Worm (Caenorhabditis elegans): ENCODE measurements around the gene idpa-3.
A peak's percentile ranks its signal among the peaks of the same experiment; 100 is the strongest.

The idpa-3 gene

ce11 chrX:10377663-10378062, 41.4 kb downstream of the idpa-3 start (continued):
- TF ChIP-seq snu-23 (GFP tag; optimal IDR thresholded peaks at IDR 0.05), result peak; percentile 96
- peak; percentile 94 for TF ChIP-seq rnt-1 (tag; optimal IDR thresholded peaks at IDR 0.05)
- no peak for TF ChIP-seq Y116A8C.19 (tag; optimal IDR thresholded peaks at IDR 0.05; ENCODE audit: borderline replicate concordance)
- TF ChIP-seq lin-39 (tag; optimal IDR thresholded peaks at IDR 0.05), result peak; percentile 77
- peak in 3 of 6 experiments; percentile 24 to 76 (median 72) for TF ChIP-seq elt-3 (tag; optimal IDR thresholded peaks at IDR 0.05)
- peak; percentile 66 to 76 (median 74) for TF ChIP-seq dpl-1 (GFP tag; optimal IDR thresholded peaks at IDR 0.05)
- TF ChIP-seq nhr-84 (tag; optimal IDR thresholded peaks at IDR 0.05), result no peak
- peak; percentile 64 for TF ChIP-seq mab-9 (GFP tag; IDR thresholded peaks at IDR 0.05)
- TF ChIP-seq mdl-1 (tag; optimal IDR thresholded peaks at IDR 0.05), result peak; percentile 59 to 97
- no peak for TF ChIP-seq ceh-90 (tag; optimal IDR thresholded peaks at IDR 0.05)
- TF ChIP-seq ztf-11 (tag; optimal IDR thresholded peaks at IDR 0.05), result peak in 1 of 2 experiments; percentile 80

ce11 chrX:10379678-10380077, 43.4 kb downstream of the idpa-3 start, which contains the start of gene rme-4:
TSS of gene rme-4 (minus strand) at chrX:10379845.
- TF ChIP-seq nhr-77 (tag; optimal IDR thresholded peaks at IDR 0.05) (no peak), fkh-8 (tag; optimal IDR thresholded peaks at IDR 0.05) (no peak), mef-2 (tag; optimal IDR thresholded peaks at IDR 0.05) (no peak), pag-3 (tag; optimal IDR thresholded peaks at IDR 0.05; ENCODE audit: borderline replicate concordance, insufficient read depth) (no peak), nhr-19 (GFP tag; conservative IDR thresholded peaks at IDR 0.05) (no peak), efl-3 (GFP tag; optimal IDR thresholded peaks at IDR 0.05) (no peak), aly-2 (tag; optimal IDR thresholded peaks at IDR 0.05) (no peak)

- TF ChIP-seq nhr-85 (tag) (peak; percentile 10), nhr-71 (tag; optimal IDR thresholded peaks at IDR 0.05) (peak; percentile 46), lin-14 (GFP tag; optimal IDR thresholded peaks at IDR 0.05) (peak; percentile 24), snu-23 (GFP tag; optimal IDR thresholded peaks at IDR 0.05) (no peak), dsc-1 (tag; optimal IDR thresholded peaks at IDR 0.05) (peak; percentile 36), nhr-12 (tag; optimal IDR thresholded peaks at IDR 0.05) (no peak), alr-1 (tag; optimal IDR thresholded peaks at IDR 0.05; ENCODE audit: borderline replicate concordance) (no peak), mab-9 (GFP tag; IDR thresholded peaks at IDR 0.05) (no peak), ceh-88 (GFP tag; IDR thresholded peaks at IDR 0.05) (no peak), nhr-90 (tag; optimal IDR thresholded peaks at IDR 0.05; ENCODE audit: poor library complexity) (no peak), ama-1 (optimal IDR thresholded peaks at IDR 0.05) (no peak), nhr-84 (tag; optimal IDR thresholded peaks at IDR 0.05) (no peak), egl-27 (tag; optimal IDR thresholded peaks at IDR 0.05) (no peak), skn-1 (tag; optimal IDR thresholded peaks at IDR 0.05) (no peak), C16A3.4 (tag; optimal IDR thresholded peaks at IDR 0.05) (no peak), unc-62 (GFP tag; optimal IDR thresholded peaks at IDR 0.05) (no peak), hlh-4 (tag; optimal IDR thresholded peaks at IDR 0.05) (no peak), zip-4 (GFP tag; optimal IDR thresholded peaks at IDR 0.05) (peak; percentile 56), jun-1 (tag; optimal IDR thresholded peaks at IDR 0.05) (no peak), C34B4.2 (tag; optimal IDR thresholded peaks at IDR 0.05) (no peak), lin-35 (GFP tag; optimal IDR thresholded peaks at IDR 0.05) (no peak), aly-2 (tag; optimal IDR thresholded peaks at IDR 0.05) (no peak), grh-1 (GFP tag; IDR thresholded peaks at IDR 0.05) (no peak), hlh-17 (GFP tag; optimal IDR thresholded peaks at IDR 0.05; ENCODE audit: borderline replicate concordance) (no peak), C04F5.9 (tag; optimal IDR thresholded peaks at IDR 0.05) (no peak), F16B12.6 (tag; optimal IDR thresholded peaks at IDR 0.05) (no peak), ceh-82 (tag; optimal IDR thresholded peaks at IDR 0.05) (no peak), unc-86 (tag; optimal IDR thresholded peaks at IDR 0.05) (no peak), elt-2 (tag; optimal IDR thresholded peaks at IDR 0.05) (no peak), nhr-76 (tag; optimal IDR thresholded peaks at IDR 0.05) (no peak), zag-1 (tag; optimal IDR thresholded peaks at IDR 0.05) (no peak), nhr-47 (tag; optimal IDR thresholded peaks at IDR 0.05) (peak; percentile 8), unc-30 (tag; optimal IDR thresholded peaks at IDR 0.05) (no peak), ceh-8 (GFP tag; optimal IDR thresholded peaks at IDR 0.05) (no peak), egl-13 (tag; optimal IDR thresholded peaks at IDR 0.05) (no peak)
Measured at ce11 chrX:10386001-10386400, 49.8 kb downstream of the idpa-3 start.
